Worm (Caenorhabditis elegans) whole organism, L3 larva: ENCODE results near the gene F13D11.4.

ENCODE experiments used
- R02D3.7 ChIP-seq: fragments of 150-350 bp; optimal IDR thresholded peaks from 2 replicates; lab custom pipeline; 2014; ENCODE audit warnings: missing biosample characterization, missing genetic modification characterization
- ZK546.5 ChIP-seq: sonication (generic microtip); optimal IDR thresholded peaks from 2 replicates; lab custom pipeline; 2017; ENCODE audit warnings: missing biosample characterization, missing genetic modification characterization
- aly-2 ChIP-seq: fragments of 150-350 bp; optimal IDR thresholded peaks from 2 replicates; lab custom pipeline; 2014; ENCODE audit warnings: missing biosample characterization, missing genetic modification characterization
- ama-1 ChIP-seq: fragments of 150-350 bp; optimal IDR thresholded peaks from 2 replicates; lab custom pipeline; 2018
- ceh-16 ChIP-seq: sonication (generic microtip); optimal IDR thresholded peaks from 2 replicates; lab custom pipeline; 2017; ENCODE audit warnings: missing biosample characterization, missing genetic modification characterization
- ceh-28 ChIP-seq: fragments of 150-350 bp; optimal IDR thresholded peaks from 2 replicates; lab custom pipeline; 2014; ENCODE audit warnings: missing biosample characterization, missing genetic modification reagents, missing genetic modification characterization
- ceh-9 ChIP-seq: sonication (generic microtip); optimal IDR thresholded peaks from 2 replicates; lab custom pipeline; 2018; ENCODE audit warnings: missing biosample characterization, missing genetic modification characterization
- egl-5 ChIP-seq: fragments of 150-350 bp; optimal IDR thresholded peaks from 2 replicates; lab custom pipeline; 2017; ENCODE audit warnings: missing biosample characterization, missing genetic modification reagents, missing genetic modification characterization, inconsistent platforms
- elt-1 ChIP-seq: fragments of 150-350 bp; optimal IDR thresholded peaks from 2 replicates; lab custom pipeline; 2014; ENCODE audit warnings: missing biosample characterization, missing genetic modification characterization
- elt-2 ChIP-seq: sonication (generic microtip); optimal IDR thresholded peaks from 2 replicates; lab custom pipeline; 2016; ENCODE audit warnings: missing genetic modification reagents, mild to moderate bottlenecking, missing genetic modification characterization, missing compliant biosample characterization
- fkh-10 ChIP-seq: sonication (generic microtip); optimal IDR thresholded peaks from 2 replicates; lab custom pipeline; 2017; ENCODE audit warnings: missing biosample characterization, missing genetic modification reagents, missing genetic modification characterization
- fos-1 ChIP-seq: fragments of 150-350 bp; optimal IDR thresholded peaks from 2 replicates; lab custom pipeline; 2014; ENCODE audit warnings: missing biosample characterization, missing genetic modification characterization
- hmg-11 ChIP-seq: sonication (generic microtip); optimal IDR thresholded peaks from 2 replicates; lab custom pipeline; 2016; ENCODE audit warnings: missing genetic modification characterization, missing compliant biosample characterization
- lin-39 ChIP-seq: fragments of 150-350 bp; optimal IDR thresholded peaks from 2 replicates; lab custom pipeline; 2018; ENCODE audit warnings: missing biosample characterization, missing genetic modification reagents, missing genetic modification characterization
- lsy-12 ChIP-seq: sonication (generic microtip); optimal IDR thresholded peaks from 2 replicates; lab custom pipeline; 2016; ENCODE audit warnings: mild to moderate bottlenecking, missing genetic modification characterization, missing compliant biosample characterization
- mdl-1 ChIP-seq: fragments of 150-350 bp; optimal IDR thresholded peaks from 2 replicates; lab custom pipeline; 2014; ENCODE audit warnings: missing biosample characterization, missing genetic modification characterization
- nfya-1 ChIP-seq: sonication (generic microtip); optimal IDR thresholded peaks from 2 replicates; lab custom pipeline; 2017; ENCODE audit warnings: missing genetic modification characterization, mild to moderate bottlenecking, missing compliant biosample characterization, antibody characterized with exemption, moderate library complexity; ENCODE audit not compliant: insufficient read depth
- nhr-23 ChIP-seq: fragments of 150-350 bp; optimal IDR thresholded peaks from 2 replicates; lab custom pipeline; 2014; ENCODE audit warnings: missing biosample characterization, missing genetic modification reagents, missing genetic modification characterization
- nhr-237 ChIP-seq: fragments of 150-350 bp; optimal IDR thresholded peaks from 2 replicates; lab custom pipeline; 2014; ENCODE audit warnings: missing biosample characterization, missing genetic modification characterization
- nhr-25 ChIP-seq: sonication (generic microtip); optimal IDR thresholded peaks from 2 replicates; lab custom pipeline; 2017; ENCODE audit warnings: missing biosample characterization, missing genetic modification characterization
- nhr-28 ChIP-seq: fragments of 150-350 bp; optimal IDR thresholded peaks from 2 replicates; lab custom pipeline; 2014; ENCODE audit warnings: missing biosample characterization, missing genetic modification characterization
- nhr-43 ChIP-seq: sonication (generic microtip); optimal IDR thresholded peaks from 2 replicates; lab custom pipeline; 2016; ENCODE audit warnings: mild to moderate bottlenecking, missing genetic modification characterization, missing compliant biosample characterization; ENCODE audit not compliant: poor library complexity, severe bottlenecking
- pha-4 ChIP-seq: fragments of 150-350 bp; optimal IDR thresholded peaks from 2 replicates; lab custom pipeline; 2014; ENCODE audit warnings: missing biosample characterization, missing genetic modification reagents, missing genetic modification characterization
- pqm-1 ChIP-seq: fragments of 150-350 bp; optimal IDR thresholded peaks from 2 replicates; lab custom pipeline; 2017; ENCODE audit warnings: missing biosample characterization, missing genetic modification characterization, inconsistent platforms
- sea-2 ChIP-seq: fragments of 150-350 bp; sonication (generic microtip); optimal IDR thresholded peaks from 4 replicates; lab custom pipeline; 2014; ENCODE audit warnings: missing biosample characterization, missing genetic modification reagents, missing genetic modification characterization
- skn-1 ChIP-seq: fragments of 150-350 bp; optimal IDR thresholded peaks from 2 replicates; lab custom pipeline; 2014; ENCODE audit warnings: missing biosample characterization, missing genetic modification characterization
- snpc-4 ChIP-seq: fragments of 150-350 bp; optimal IDR thresholded peaks from 2 replicates; lab custom pipeline; 2014; ENCODE audit warnings: missing biosample characterization, missing genetic modification characterization
- tbx-2 ChIP-seq: sonication (generic microtip); optimal IDR thresholded peaks from 2 replicates; lab custom pipeline; 2016; ENCODE audit warnings: mild to moderate bottlenecking, missing genetic modification characterization, missing compliant biosample characterization
- unc-39 ChIP-seq: sonication (generic microtip); optimal IDR thresholded peaks from 4 replicates; lab custom pipeline; 2017; ENCODE audit warnings: missing biosample characterization, missing genetic modification characterization
- unc-62 ChIP-seq: fragments of 150-350 bp; sonication (generic microtip); optimal IDR thresholded peaks from 4 replicates; lab custom pipeline; 2014; ENCODE audit warnings: missing biosample characterization, missing genetic modification reagents, missing genetic modification characterization
- ztf-4 ChIP-seq: fragments of 150-350 bp; optimal IDR thresholded peaks from 2 replicates; lab custom pipeline; 2014; ENCODE audit warnings: missing biosample characterization, missing genetic modification characterization

The F13D11.4 gene

DNA sequence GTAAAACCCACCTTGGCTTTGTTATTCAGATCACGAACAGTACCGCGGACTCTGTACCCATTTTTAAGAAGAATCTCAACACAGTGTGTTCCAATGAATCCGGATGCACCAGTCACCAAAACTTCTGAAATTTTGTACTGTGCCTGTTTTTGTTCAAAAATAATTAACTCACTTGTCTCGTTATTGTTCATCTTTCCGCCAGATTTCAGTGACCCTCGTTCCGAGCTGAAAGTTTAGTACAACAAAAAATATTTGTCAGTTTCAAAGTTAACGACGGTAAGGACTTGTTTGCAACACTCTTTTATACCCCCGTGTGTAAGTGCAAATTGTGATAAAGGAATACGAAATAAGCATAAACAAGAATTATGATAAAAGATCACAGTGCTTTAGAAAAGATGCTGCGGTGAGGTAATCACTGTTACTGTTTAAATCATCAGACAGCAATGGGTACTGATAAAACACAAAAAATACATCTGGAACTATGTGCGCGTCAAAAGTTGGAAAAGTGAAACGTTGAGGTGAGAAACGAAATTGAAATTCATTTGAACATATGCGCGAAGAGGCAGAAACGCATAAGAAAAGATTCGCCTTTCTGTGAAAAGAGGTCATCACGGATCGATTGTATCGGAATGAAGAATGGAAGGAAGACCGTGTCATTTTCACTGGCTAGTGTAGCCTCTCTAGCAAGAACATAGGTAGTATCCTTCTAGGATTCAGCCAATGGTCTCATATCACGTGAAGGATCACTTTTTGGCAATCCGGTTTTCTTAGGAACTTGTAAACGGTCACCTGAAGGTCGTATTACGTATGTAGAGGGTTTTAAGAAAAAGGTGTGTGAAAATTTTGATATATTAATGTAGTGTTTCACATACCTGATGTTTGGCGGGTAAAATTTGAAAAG, at the start of gene F13D11.4:
Gene F13D11.4, minus strand, starts transcription at position 225 of the 901 bp plus-strand sequence.
- no peak for TF ChIP-seq ceh-16 (tag; lab: Kevin White, UChicago)
- no peak for TF ChIP-seq skn-1 (tag; lab: Kevin White, UChicago)
- TF ChIP-seq nhr-25: peak; percentile 79
- TF ChIP-seq elt-2 (tag; lab: Kevin White, UChicago): peak; percentile 64
- no peak for TF ChIP-seq fos-1 (tag; lab: Kevin White, UChicago)
- TF ChIP-seq nhr-23 (tag; lab: Kevin White, UChicago): peak; percentile 87
- peak; percentile 17 for TF ChIP-seq pha-4 (tag; lab: Kevin White, UChicago)
- TF ChIP-seq nhr-43: no peak
- TF ChIP-seq sea-2 (GFP tag; lab: Kevin White, UChicago): no peak
- TF ChIP-seq ZK546.5 (tag; lab: Kevin White, UChicago): no peak
- TF ChIP-seq egl-5 (tag; lab: Kevin White, UChicago): no peak
- TF ChIP-seq ceh-28 (tag; lab: Kevin White, UChicago): peak; percentile 36
- TF ChIP-seq hmg-11 (tag; lab: Kevin White, UChicago): no peak
- peak; percentile 81 for TF ChIP-seq pqm-1 (tag; lab: Kevin White, UChicago)

DNA sequence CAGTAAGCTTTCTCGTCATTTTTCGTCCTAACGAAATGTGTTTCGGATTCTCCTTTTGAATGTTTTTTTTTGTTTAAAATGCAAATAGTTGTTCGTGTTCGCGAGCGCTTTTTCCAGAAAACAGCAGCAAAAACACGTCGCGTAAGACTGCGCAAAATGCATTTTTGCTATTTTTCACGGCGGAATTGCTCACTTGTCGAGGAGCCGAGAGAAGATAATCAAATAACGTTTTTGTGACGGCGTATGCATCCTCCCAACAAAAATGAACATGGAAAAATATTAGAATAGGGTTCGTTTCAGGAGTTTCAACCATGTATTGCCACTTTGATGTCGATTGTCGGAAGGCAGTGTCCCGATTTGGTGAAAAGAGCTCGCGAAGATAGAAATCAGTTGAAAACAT, 42.4 kb upstream of the F13D11.4 start:
- TF ChIP-seq R02D3.7 (tag; lab: Kevin White, UChicago) (no peak), fkh-10 (GFP tag; lab: Kevin White, UChicago) (peak; percentile 50), nhr-237 (tag; lab: Kevin White, UChicago) (no peak)

DNA sequence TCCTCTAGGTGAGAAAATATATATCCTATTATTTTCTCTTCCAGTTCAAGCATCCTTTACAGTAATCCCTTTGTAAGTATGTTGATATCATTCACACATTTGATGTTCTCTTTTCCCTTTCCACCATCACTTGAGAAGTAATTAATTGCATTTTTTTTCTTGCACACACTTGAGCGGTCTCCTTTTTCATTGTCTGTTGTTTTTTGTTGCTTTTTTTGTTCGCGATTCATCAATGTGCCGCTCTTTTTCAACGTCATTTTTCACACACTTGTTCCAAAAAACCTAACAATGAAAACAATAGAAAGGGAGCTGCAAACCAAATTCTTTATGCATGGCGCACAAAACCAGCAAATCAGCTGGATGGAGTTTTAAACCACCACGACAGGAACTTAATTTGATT, 41.0 kb upstream of the F13D11.4 start, which contains the start of gene F49E10.4:
Gene F49E10.4, plus strand, starts transcription at position 301 of the 400 bp plus-strand sequence.
- no peak for TF ChIP-seq ceh-16 (tag; lab: Kevin White, UChicago)
- no peak for TF ChIP-seq mdl-1
- no peak for TF ChIP-seq fos-1 (tag; lab: Kevin White, UChicago)
- no peak for TF ChIP-seq ztf-4 (tag; lab: Kevin White, UChicago)
- no peak for TF ChIP-seq fkh-10 (GFP tag; lab: Kevin White, UChicago)
- TF ChIP-seq unc-39: no peak
- no peak for TF ChIP-seq nhr-28 (tag; lab: Kevin White, UChicago)
- TF ChIP-seq snpc-4: no peak
- no peak for TF ChIP-seq lsy-12 (tag; lab: Kevin White, UChicago)
- TF ChIP-seq pha-4 (tag; lab: Kevin White, UChicago): no peak
- TF ChIP-seq aly-2 (tag; lab: Kevin White, UChicago): no peak
- no peak for TF ChIP-seq egl-5 (tag; lab: Kevin White, UChicago)
- TF ChIP-seq unc-62 (GFP tag; lab: Kevin White, UChicago): no peak
- no peak for TF ChIP-seq nfya-1 (tag; lab: Kevin White, UChicago)
- no peak for TF ChIP-seq sea-2 (GFP tag; lab: Kevin White, UChicago)
- TF ChIP-seq elt-1: no peak
- TF ChIP-seq ZK546.5 (tag; lab: Kevin White, UChicago): no peak
- no peak for TF ChIP-seq tbx-2 (tag; lab: Kevin White, UChicago)
- no peak for TF ChIP-seq ceh-9 (tag; lab: Kevin White, UChicago)
- no peak for TF ChIP-seq lin-39

DNA sequence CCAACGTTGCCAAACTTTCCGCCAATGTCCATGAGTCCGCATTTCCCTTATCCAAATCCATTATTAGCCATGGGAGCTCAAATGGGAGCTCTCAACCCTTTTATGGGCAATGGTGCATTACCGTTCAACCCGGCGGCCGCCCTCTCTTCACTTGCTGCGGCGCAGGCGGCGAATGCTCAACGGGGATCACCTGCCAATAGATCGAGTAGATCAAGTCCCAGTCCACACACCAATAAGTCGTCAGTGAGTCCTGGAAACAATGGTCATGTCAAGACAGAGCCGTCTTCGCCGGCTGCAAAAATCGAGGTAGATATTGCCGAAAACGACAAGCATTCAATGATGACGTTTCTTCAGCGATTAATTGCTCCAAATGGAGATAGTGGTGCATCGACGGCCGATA, 37.5 kb upstream of the F13D11.4 start:
- TF ChIP-seq ceh-9 (tag; lab: Kevin White, UChicago) (no peak), hmg-11 (tag; lab: Kevin White, UChicago) (no peak), fkh-10 (GFP tag; lab: Kevin White, UChicago) (no peak), ceh-28 (tag; lab: Kevin White, UChicago) (no peak), unc-39 (no peak), mdl-1 (no peak), elt-1 (no peak), pha-4 (tag; lab: Kevin White, UChicago) (no peak), nhr-25 (no peak), ama-1 (lab: Kevin White, UChicago) (no peak)

DNA sequence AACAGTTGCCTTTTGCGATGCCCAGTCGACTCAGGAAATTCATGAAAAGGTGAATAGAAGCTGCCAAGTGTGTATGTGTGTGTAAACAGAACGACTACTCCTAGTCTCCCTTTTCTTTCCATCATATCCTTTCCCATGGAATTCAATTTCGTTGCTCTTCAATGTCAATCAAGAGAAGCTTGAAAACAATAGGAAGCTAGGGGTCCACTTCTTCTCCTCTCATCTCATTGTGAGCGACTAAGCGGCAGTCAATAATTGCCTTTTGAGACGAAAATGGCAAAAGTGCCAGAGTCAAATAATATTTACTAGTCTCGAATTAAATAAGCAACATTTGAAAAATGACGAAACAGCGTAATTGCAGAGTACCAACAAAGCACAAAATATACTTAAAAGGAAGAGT, 35.0 kb upstream of the F13D11.4 start:
- no peak for TF ChIP-seq sea-2 (GFP tag; lab: Kevin White, UChicago)
- no peak for TF ChIP-seq R02D3.7 (tag; lab: Kevin White, UChicago)
- TF ChIP-seq ama-1 (lab: Kevin White, UChicago): no peak
- TF ChIP-seq hmg-11 (tag; lab: Kevin White, UChicago): no peak
